Fruit fly (Drosophila melanogaster) whole organism, prepupa: ENCODE data around the gene CG12231.

Experiments
- CG10669 ChIP-seq: fragments of 200-800 bp; sonication (Bioruptor generic); optimal IDR thresholded peaks from 3 replicates; lab custom pipeline; 2018; ENCODE audit warnings: missing biosample characterization, mild to moderate bottlenecking, missing genetic modification characterization, moderate library complexity
- CG11762 ChIP-seq: fragments of 200-800 bp; sonication (Bioruptor generic); optimal IDR thresholded peaks from 3 replicates; lab custom pipeline; 2016; ENCODE audit warnings: missing biosample characterization, missing genetic modification characterization; ENCODE audit not compliant: insufficient read depth
- CG11902 ChIP-seq: fragments of 200-800 bp; sonication (Bioruptor generic); optimal IDR thresholded peaks from 3 replicates; lab custom pipeline; 2016; ENCODE audit warnings: missing biosample characterization, missing genetic modification characterization
- CG15336 ChIP-seq: fragments of 200-800 bp; sonication (Bioruptor generic); IDR thresholded peaks from 2 replicates; pipeline ENCODE4 v1.3.6; 2022; ENCODE audit warnings: missing biosample characterization, missing genetic modification characterization
- CG1621 ChIP-seq: fragments of 200-800 bp; sonication (Bioruptor generic); optimal IDR thresholded peaks from 3 replicates; lab custom pipeline; 2018; ENCODE audit warnings: missing biosample characterization, mild to moderate bottlenecking, missing genetic modification characterization
- CG16779 ChIP-seq: fragments of 200-800 bp; sonication (Bioruptor generic); optimal IDR thresholded peaks from 3 replicates; lab custom pipeline; 2017; ENCODE audit warnings: missing biosample characterization, mild to moderate bottlenecking, missing genetic modification characterization
- CG3032 ChIP-seq: fragments of 200-800 bp; optimal IDR thresholded peaks from 2 replicates; lab custom pipeline; 2019; ENCODE audit warnings: missing biosample characterization, mild to moderate bottlenecking, missing genetic modification characterization, moderate library complexity
- CG32006 ChIP-seq: fragments of 200-800 bp; sonication (Bioruptor generic); optimal IDR thresholded peaks from 3 replicates; lab custom pipeline; 2017; ENCODE audit warnings: missing biosample characterization, mild to moderate bottlenecking, missing genetic modification characterization
- CG3919 ChIP-seq: fragments of 200-800 bp; sonication (Bioruptor generic); optimal IDR thresholded peaks from 3 replicates; lab custom pipeline; 2016; ENCODE audit warnings: missing biosample characterization, missing genetic modification characterization
- CG4318 ChIP-seq: fragments of 200-800 bp; sonication (Bioruptor generic); optimal IDR thresholded peaks from 3 replicates; lab custom pipeline; 2017; ENCODE audit warnings: missing biosample characterization, mild to moderate bottlenecking, missing genetic modification characterization
- CG6163 ChIP-seq: fragments of 200-800 bp; sonication (Bioruptor generic); IDR thresholded peaks from 3 replicates; pipeline ENCODE4 v1.3.6; 2022; ENCODE audit warnings: missing biosample characterization, missing genetic modification characterization
- CG6808 ChIP-seq: fragments of 200-800 bp; sonication (Bioruptor generic); optimal IDR thresholded peaks from 3 replicates; lab custom pipeline; 2017; ENCODE audit warnings: missing biosample characterization, missing genetic modification characterization, mild to moderate bottlenecking, moderate library complexity, missing genetic modification reagents
- CG7368 ChIP-seq: fragments of 200-800 bp; sonication (Bioruptor generic); optimal IDR thresholded peaks from 3 replicates; lab custom pipeline; 2016; ENCODE audit warnings: missing biosample characterization, missing genetic modification characterization
- CG8119 ChIP-seq: fragments of 200-800 bp; sonication (Bioruptor generic); IDR thresholded peaks from 3 replicates; pipeline ENCODE4 v1.3.6; 2022; ENCODE audit warnings: missing biosample characterization, missing genetic modification characterization
- CG8319 ChIP-seq: fragments of 200-800 bp; sonication (Bioruptor generic); optimal IDR thresholded peaks from 3 replicates; lab custom pipeline; 2016; ENCODE audit warnings: missing biosample characterization, missing genetic modification characterization
- CG8632 ChIP-seq: fragments of 200-800 bp; sonication (Bioruptor generic); optimal IDR thresholded peaks from 3 replicates; lab custom pipeline; 2016; ENCODE audit warnings: missing biosample characterization, missing genetic modification characterization
- CG9139 ChIP-seq: fragments of 200-800 bp; sonication (Bioruptor generic); optimal IDR thresholded peaks from 3 replicates; lab custom pipeline; 2017; ENCODE audit warnings: missing biosample characterization, mild to moderate bottlenecking, missing genetic modification characterization
- Eip75B ChIP-seq: fragments of 200-800 bp; sonication (Bioruptor generic); optimal IDR thresholded peaks from 3 replicates; lab custom pipeline; 2016; ENCODE audit warnings: missing biosample characterization, missing genetic modification characterization
- Eip78C ChIP-seq: fragments of 200-800 bp; sonication (Bioruptor generic); peaks from one replicate; lab custom pipeline; 2016; ENCODE audit warnings: missing biosample characterization, missing genetic modification characterization
- Ets96B ChIP-seq: fragments of 200-800 bp; optimal IDR thresholded peaks from 2 replicates; lab custom pipeline; 2019; ENCODE audit warnings: missing biosample characterization, mild to moderate bottlenecking, missing genetic modification characterization, moderate library complexity
- Gug ChIP-seq: fragments of 200-800 bp; sonication (Bioruptor generic); IDR thresholded peaks from 2 replicates; pipeline ENCODE4 v1.3.6; 2022; ENCODE audit warnings: missing biosample characterization, missing genetic modification characterization
- Hr38 ChIP-seq: sonication (Bioruptor generic); optimal IDR thresholded peaks from 2 replicates; lab custom pipeline; 2016; ENCODE audit warnings: missing biosample characterization, missing genetic modification characterization
- Hr39 ChIP-seq: fragments of 200-800 bp; sonication (Bioruptor generic); optimal IDR thresholded peaks from 2 replicates; lab custom pipeline; 2016; ENCODE audit warnings: missing biosample characterization, missing genetic modification characterization
- Hr4 ChIP-seq: fragments of 200-800 bp; sonication (Bioruptor generic); optimal IDR thresholded peaks from 3 replicates; lab custom pipeline; 2016; ENCODE audit warnings: missing biosample characterization, missing genetic modification characterization
- Sox102F ChIP-seq: fragments of 200-800 bp; sonication (Bioruptor generic); optimal IDR thresholded peaks from 2 replicates; lab custom pipeline; 2016; ENCODE audit warnings: missing biosample characterization, mild to moderate bottlenecking, missing genetic modification characterization
- Sox14 ChIP-seq: fragments of 200-800 bp; sonication (Bioruptor generic); optimal IDR thresholded peaks from 3 replicates; lab custom pipeline; 2016; ENCODE audit warnings: missing biosample characterization, missing genetic modification characterization
- Sox15 ChIP-seq: fragments of 200-800 bp; sonication (Bioruptor generic); optimal IDR thresholded peaks from 3 replicates; lab custom pipeline; 2016; ENCODE audit warnings: missing biosample characterization, missing genetic modification characterization
- achi ChIP-seq: fragments of 200-800 bp; sonication (Bioruptor generic); optimal IDR thresholded peaks from 3 replicates; lab custom pipeline; 2016; ENCODE audit warnings: missing biosample characterization, missing genetic modification characterization
- acj6 ChIP-seq: fragments of 200-800 bp; sonication (Bioruptor generic); optimal IDR thresholded peaks from 3 replicates; lab custom pipeline; 2016; ENCODE audit warnings: missing biosample characterization, missing genetic modification characterization
- cyc ChIP-seq: fragments of 200-800 bp; sonication (Bioruptor generic); optimal IDR thresholded peaks from 3 replicates; lab custom pipeline; 2016; ENCODE audit warnings: missing biosample characterization, missing genetic modification characterization
- dac ChIP-seq: fragments of 200-800 bp; sonication (Bioruptor generic); optimal IDR thresholded peaks from 2 replicates; lab custom pipeline; 2017; ENCODE audit warnings: missing biosample characterization, mild to moderate bottlenecking, missing genetic modification characterization
- dsx ChIP-seq: fragments of 200-800 bp; optimal IDR thresholded peaks from 3 replicates; lab custom pipeline; 2019; ENCODE audit warnings: missing biosample characterization, mild to moderate bottlenecking, missing genetic modification characterization, moderate library complexity; ENCODE audit not compliant: poor library complexity, severe bottlenecking
- eg ChIP-seq: fragments of 200-800 bp; sonication (Bioruptor generic); IDR thresholded peaks from 3 replicates; pipeline ENCODE4 v1.3.6; 2022; ENCODE audit warnings: missing biosample characterization, missing genetic modification characterization
- fd85E ChIP-seq: fragments of 200-800 bp; sonication (Bioruptor generic); optimal IDR thresholded peaks from 3 replicates; lab custom pipeline; 2016; ENCODE audit warnings: missing biosample characterization, missing genetic modification characterization
- fkh ChIP-seq: fragments of 200-800 bp; sonication (Bioruptor generic); optimal IDR thresholded peaks from 3 replicates; lab custom pipeline; 2017; ENCODE audit warnings: missing biosample characterization, mild to moderate bottlenecking, missing genetic modification characterization, moderate library complexity
- net ChIP-seq: fragments of 200-800 bp; sonication (Bioruptor generic); optimal IDR thresholded peaks from 3 replicates; lab custom pipeline; 2016; ENCODE audit warnings: missing biosample characterization, missing genetic modification characterization
- salr ChIP-seq, 2 experiments: fragments of 200-800 bp; sonication (Bioruptor generic); optimal IDR thresholded peaks; 3 replicates each; lab custom pipeline; 2016 to 2018; ENCODE audit warnings: missing biosample characterization in 2 of 2, missing genetic modification characterization in 2 of 2, mild to moderate bottlenecking in 1 of 2
- ss ChIP-seq, 2 experiments: fragments of 200-800 bp; sonication (Bioruptor generic); optimal IDR thresholded peaks; 2 replicates in 1 of 2; 3 replicates in 1 of 2; lab custom pipeline; 2017 to 2018; ENCODE audit warnings: mild to moderate bottlenecking in 2 of 2, missing biosample characterization in 2 of 2, missing genetic modification characterization in 2 of 2, moderate library complexity in 1 of 2
- svp ChIP-seq: fragments of 200-800 bp; sonication (Bioruptor generic); peaks from one replicate; lab custom pipeline; 2016; ENCODE audit warnings: missing biosample characterization, missing genetic modification characterization
- topi ChIP-seq: fragments of 200-800 bp; sonication (Bioruptor generic); optimal IDR thresholded peaks from 3 replicates; lab custom pipeline; 2016; ENCODE audit warnings: missing biosample characterization, missing genetic modification characterization
- vri ChIP-seq: fragments of 200-800 bp; sonication (Bioruptor generic); optimal IDR thresholded peaks from 3 replicates; lab custom pipeline; 2016; ENCODE audit warnings: missing biosample characterization, mild to moderate bottlenecking, missing genetic modification characterization

The CG12231 gene

DNA sequence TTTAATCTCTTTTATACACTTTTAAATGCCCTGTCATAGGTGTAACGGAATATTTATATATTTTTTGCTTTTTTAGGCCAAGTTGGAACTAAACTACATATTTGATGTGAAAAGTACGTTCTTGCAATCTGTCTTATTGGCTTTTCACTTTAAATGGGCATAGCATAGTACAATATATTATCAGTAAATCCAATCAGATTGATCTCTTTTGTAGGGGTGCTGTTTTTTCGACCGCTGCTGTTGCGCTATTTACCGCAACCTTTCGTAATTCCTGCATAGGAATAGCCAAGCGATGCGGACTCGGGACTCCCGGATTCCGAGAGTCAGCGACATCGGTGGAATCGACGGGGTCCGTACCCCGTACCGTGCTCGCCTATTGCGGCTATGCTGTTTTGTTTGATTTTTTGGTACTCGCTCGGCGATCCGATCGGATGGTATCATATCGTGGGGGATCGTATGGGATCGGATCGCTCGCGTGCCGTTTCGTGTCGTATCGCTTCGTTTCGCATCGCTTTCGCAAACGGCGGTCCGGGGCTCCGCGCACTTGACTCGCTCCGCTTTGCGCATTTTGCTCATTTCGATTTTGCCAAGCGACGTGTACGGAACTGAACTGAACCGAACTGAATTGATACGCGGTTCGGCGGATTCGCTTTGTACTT lies 33.6 kb downstream of the CG12231 start (continued):
- TF ChIP-seq fkh (GFP tag; lab: Kevin White, UChicago) = no peak
- TF ChIP-seq vri (GFP tag; lab: Kevin White, UChicago) = peak; percentile 71
- no peak for TF ChIP-seq Hr38
- TF ChIP-seq Hr39 (GFP tag; lab: Kevin White, UChicago) = peak; percentile 4
- peak; percentile 43 for TF ChIP-seq CG1621
- no peak for TF ChIP-seq net (GFP tag; lab: Kevin White, UChicago)
- TF ChIP-seq CG3919 (GFP tag; lab: Kevin White, UChicago) = peak; percentile 5
- no peak for TF ChIP-seq CG3032 (tag; lab: Kevin White, UChicago)
- no peak for TF ChIP-seq Ets96B (tag; lab: Kevin White, UChicago)
- peak; percentile 17 for TF ChIP-seq CG9139 (GFP tag; lab: Kevin White, UChicago)
- no peak for TF ChIP-seq CG8119
- peak; percentile 19 to 32 for TF ChIP-seq ss (GFP tag; optimal IDR thresholded peaks at IDR 0.05; lab: Kevin White, UChicago)
- peak; percentile 22 for TF ChIP-seq CG8632 (GFP tag; lab: Kevin White, UChicago)
- TF ChIP-seq fd85E (GFP tag; lab: Kevin White, UChicago) = no peak
- TF ChIP-seq CG8319 (GFP tag; lab: Kevin White, UChicago) = no peak
- TF ChIP-seq Sox102F (GFP tag; lab: Kevin White, UChicago) = no peak
- peak; percentile 14 for TF ChIP-seq CG16779 (tag; lab: Kevin White, UChicago)

DNA sequence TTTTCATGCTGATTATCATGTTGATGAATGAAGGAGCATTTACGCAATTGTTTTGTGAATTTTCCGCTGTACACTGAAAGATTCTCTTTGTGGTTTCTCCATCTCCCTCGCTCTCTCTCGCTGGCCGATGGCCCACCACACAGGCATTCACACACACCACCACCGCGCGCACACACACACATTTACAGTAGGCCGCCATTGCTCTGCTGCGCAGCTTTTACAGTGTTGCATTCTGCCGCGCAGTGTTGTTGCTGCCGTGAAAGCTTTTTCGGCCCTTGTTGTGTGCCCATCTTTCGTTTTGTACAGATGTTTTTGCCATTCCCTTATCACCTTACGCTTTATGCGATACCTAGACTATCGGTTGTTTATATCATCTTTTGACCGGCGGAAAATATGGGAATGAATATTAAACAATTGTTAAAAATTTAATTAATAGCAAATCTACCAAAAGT lies 34.7 kb downstream of the CG12231 start:
- TF ChIP-seq CG10669 (GFP tag; lab: Kevin White, UChicago) = no peak
- peak; percentile 6 for TF ChIP-seq Sox14 (GFP tag; lab: Kevin White, UChicago)
- TF ChIP-seq CG3919 (GFP tag; lab: Kevin White, UChicago) = no peak
- TF ChIP-seq CG7368 (GFP tag; lab: Kevin White, UChicago) = peak; percentile 31
- TF ChIP-seq CG6163 (GFP tag; lab: Robert Waterston, UW) = peak; percentile 61
- TF ChIP-seq Eip75B (GFP tag; lab: Kevin White, UChicago) = peak; percentile 10
- TF ChIP-seq CG4318 (GFP tag; lab: Kevin White, UChicago) = no peak
- TF ChIP-seq cyc (GFP tag; lab: Kevin White, UChicago) = peak; percentile 29
- peak; percentile 32 for TF ChIP-seq CG1621
- peak; percentile 61 for TF ChIP-seq vri (GFP tag; lab: Kevin White, UChicago)
- TF ChIP-seq topi = peak; percentile 26
- TF ChIP-seq ss (GFP tag; optimal IDR thresholded peaks at IDR 0.05; lab: Kevin White, UChicago) = peak in 1 of 2 experiments; percentile 12
- peak; percentile 14 for TF ChIP-seq Hr39 (GFP tag; lab: Kevin White, UChicago)
- peak; percentile 14 for TF ChIP-seq Sox102F (GFP tag; lab: Kevin White, UChicago)
- TF ChIP-seq svp (GFP tag; lab: Kevin White, UChicago) = peak; percentile 61
- peak; percentile 28; the same call in 1 of the 3 replicates for TF ChIP-seq eg (GFP tag; lab: Robert Waterston, UW)
- peak; percentile 53 for TF ChIP-seq dsx (GFP tag; lab: Kevin White, UChicago)
- TF ChIP-seq Ets96B (tag; lab: Kevin White, UChicago) = no peak

DNA sequence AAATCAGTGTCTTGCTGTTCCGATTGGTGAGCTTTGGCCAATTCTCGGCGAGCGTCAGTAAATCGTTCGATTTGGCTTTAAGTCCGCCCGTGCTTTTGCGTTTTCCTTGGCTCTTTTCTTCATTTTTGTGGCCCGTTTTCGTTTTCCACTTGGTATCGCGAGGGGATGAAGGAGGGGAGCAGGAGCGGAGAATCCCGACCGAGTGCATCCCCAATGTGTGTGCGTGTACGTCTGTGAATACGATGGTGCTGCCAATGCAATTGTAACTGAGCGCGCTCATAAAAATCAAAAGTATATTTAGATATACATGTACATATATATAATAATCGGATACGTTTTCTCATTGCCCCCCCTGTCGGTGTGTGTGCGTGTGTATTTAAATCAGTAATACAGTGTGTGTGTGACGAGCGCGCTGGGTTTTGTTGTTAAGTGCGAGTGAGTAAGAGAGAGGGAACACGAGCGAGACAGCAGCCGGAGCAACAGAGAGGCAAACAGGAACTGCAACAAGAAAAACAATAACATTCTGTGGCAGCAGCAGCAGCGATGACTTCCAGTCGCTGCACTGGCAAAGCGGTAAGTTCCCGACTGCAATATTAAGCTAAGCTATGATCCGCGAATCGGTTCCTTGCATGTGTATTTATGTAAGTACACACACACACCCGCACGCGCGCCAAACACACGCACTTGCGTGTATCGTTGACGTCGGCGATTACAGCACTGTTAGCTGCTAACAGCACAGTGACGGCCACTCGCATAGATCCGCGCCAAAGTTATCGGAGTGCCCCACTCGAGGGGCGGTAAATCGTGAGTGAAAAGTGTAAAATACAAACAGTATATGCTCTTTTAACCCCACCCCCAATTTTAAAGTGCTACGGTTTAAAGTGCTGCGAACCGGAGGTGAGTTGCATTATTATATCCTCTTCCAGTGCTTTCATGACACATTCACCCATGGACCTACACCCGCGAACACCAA lies 35.6 kb downstream of the CG12231 start:
- peak; percentile 50 for TF ChIP-seq Sox15
- TF ChIP-seq CG11902 (GFP tag; lab: Kevin White, UChicago) = peak; percentile 43
- peak; percentile 84 for TF ChIP-seq CG32006
- peak; percentile 74 for TF ChIP-seq Hr4 (GFP tag; lab: Kevin White, UChicago)
- no peak for TF ChIP-seq Hr38
- peak; percentile 57 for TF ChIP-seq CG6808
- TF ChIP-seq CG8632 (GFP tag; lab: Kevin White, UChicago) = peak; percentile 56
- peak; percentile 56 for TF ChIP-seq Ets96B (tag; lab: Kevin White, UChicago)
- TF ChIP-seq ss (GFP tag; optimal IDR thresholded peaks at IDR 0.05; lab: Kevin White, UChicago) = peak; percentile 9 to 48
- peak; percentile 62 for TF ChIP-seq Eip75B (GFP tag; lab: Kevin White, UChicago)
- peak; percentile 61 for TF ChIP-seq CG6163 (GFP tag; lab: Robert Waterston, UW)
- peak; percentile 63 for TF ChIP-seq cyc (GFP tag; lab: Kevin White, UChicago)
- TF ChIP-seq Eip78C (GFP tag; lab: Kevin White, UChicago) = peak; percentile 90
- peak; percentile 66 for TF ChIP-seq dac (GFP tag; lab: Kevin White, UChicago)
- TF ChIP-seq achi = peak; percentile 53
- peak; percentile 38 for TF ChIP-seq CG11762 (GFP tag; lab: Kevin White, UChicago)
- TF ChIP-seq topi = peak; percentile 69
- TF ChIP-seq salr (GFP tag; optimal IDR thresholded peaks at IDR 0.05; lab: Kevin White, UChicago) = peak in 1 of 2 experiments; percentile 59
- TF ChIP-seq CG15336 (GFP tag; lab: Robert Waterston, UW) = peak; percentile 72
- peak; percentile 73 for TF ChIP-seq Gug
- TF ChIP-seq net (GFP tag; lab: Kevin White, UChicago) = peak; percentile 58
- peak; percentile 84 for TF ChIP-seq eg (GFP tag; lab: Robert Waterston, UW)
- peak; percentile 64 for TF ChIP-seq acj6 (GFP tag; lab: Kevin White, UChicago)
